Fruit fly (Drosophila melanogaster): ENCODE measurements around the gene Pfdn2.

The Pfdn2 gene

DNA sequence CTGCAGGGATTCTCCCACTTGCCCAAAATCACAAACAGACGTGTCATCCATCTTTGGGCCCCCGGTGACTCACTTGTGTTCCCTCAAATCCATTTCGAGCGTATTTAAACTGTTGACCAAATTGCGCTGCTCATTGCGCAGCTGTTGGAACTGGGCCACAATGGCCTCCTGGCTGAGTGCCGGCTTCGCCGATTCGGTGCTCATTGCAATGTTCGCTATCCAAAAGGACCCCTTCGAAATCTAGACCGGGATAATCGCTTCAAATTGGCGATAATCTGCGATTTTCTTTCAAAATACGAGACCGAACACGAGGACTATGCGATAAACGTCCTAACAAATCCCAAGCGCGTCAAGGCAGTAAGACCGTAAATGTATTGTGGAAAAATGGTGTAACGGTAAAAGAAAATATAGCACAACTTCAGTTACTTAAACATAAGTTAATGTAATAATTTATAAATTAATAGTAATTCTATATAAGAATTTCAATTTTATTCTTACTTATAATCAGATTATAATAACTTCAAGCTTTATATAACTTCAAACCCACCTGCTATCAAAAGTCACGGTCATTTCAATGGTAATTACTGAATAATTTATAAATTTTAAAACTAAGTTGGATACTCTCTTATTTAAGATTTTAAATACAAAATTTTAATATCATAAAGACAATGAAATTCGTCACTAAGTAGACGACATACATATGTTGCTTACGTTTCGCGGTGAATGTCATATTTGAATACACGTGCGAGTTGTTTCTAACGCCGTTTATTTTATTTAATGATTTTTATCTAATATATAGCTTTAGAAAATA lies at the start of gene Pfdn2, which contains the start of gene Noc1:
Gene Pfdn2, minus strand, starts transcription at position 346 of the 811 bp plus-strand sequence.
Gene Noc1, plus strand, starts transcription at position 727 of the 811 bp plus-strand sequence.
- TF ChIP-seq D1 (tag; optimal IDR thresholded peaks at IDR 0.05), result no peak
- no peak for TF ChIP-seq CG12605 (GFP tag; IDR thresholded peaks at IDR 0.05)
- TF ChIP-seq Ets98B (GFP tag; IDR thresholded peaks at IDR 0.05), result 0 out of 2 replicates have a peak, but pooled peaks have one; percentile 25
- TF ChIP-seq CG10348 (GFP tag; IDR thresholded peaks at IDR 0.05), result no peak
- TF ChIP-seq CG4496 (GFP tag; IDR thresholded peaks at IDR 0.05), result no peak
- no peak for TF ChIP-seq fd96Ca (GFP tag; IDR thresholded peaks at IDR 0.05)
- no peak for TF ChIP-seq CG9948 (tag; optimal IDR thresholded peaks at IDR 0.05)
- TF ChIP-seq rn (GFP tag; IDR thresholded peaks at IDR 0.05), result no peak
- no peak for TF ChIP-seq Pif1B (GFP tag; optimal IDR thresholded peaks at IDR 0.05)
- no peak for TF ChIP-seq CG32121 (GFP tag; IDR thresholded peaks at IDR 0.05)
- TF ChIP-seq Snoo (tag; optimal IDR thresholded peaks at IDR 0.05), result no peak
- no peak for TF ChIP-seq CG34367 (tag; optimal IDR thresholded peaks at IDR 0.05)
- no peak for TF ChIP-seq CG8159 (tag; optimal IDR thresholded peaks at IDR 0.05)
- no peak for TF ChIP-seq CG14655 (GFP tag; optimal IDR thresholded peaks at IDR 0.05)
- peak; percentile 36 for TF ChIP-seq CG17806 (tag; optimal IDR thresholded peaks at IDR 0.05)
- TF ChIP-seq gl (tag; optimal IDR thresholded peaks at IDR 0.05), result no peak
- TF ChIP-seq CG8301 (tag; optimal IDR thresholded peaks at IDR 0.05), result no peak
- no peak for TF ChIP-seq Pif1A (GFP tag; optimal IDR thresholded peaks at IDR 0.05)
- peak; percentile 23 for TF ChIP-seq CG15710 (tag; optimal IDR thresholded peaks at IDR 0.05)
- no peak for TF ChIP-seq EcR (GFP tag; optimal IDR thresholded peaks at IDR 0.05)
- no peak for TF ChIP-seq CG13204 (GFP tag; optimal IDR thresholded peaks at IDR 0.05)

dm6 chr3L:11123598-11124284 lies 49.6 kb upstream of the Pfdn2 start:
- TF ChIP-seq CG4496 (GFP tag; IDR thresholded peaks at IDR 0.05) (0 out of 3 replicates have a peak, but pooled peaks have one; percentile 11), fd96Ca (GFP tag; IDR thresholded peaks at IDR 0.05) (no peak; the same call in 2 of the 3 replicates)

- 0 out of 3 replicates have a peak, but pooled peaks have one; percentile 24 for TF ChIP-seq fd96Ca (GFP tag; IDR thresholded peaks at IDR 0.05)
- TF ChIP-seq CG12605 (GFP tag; IDR thresholded peaks at IDR 0.05), result no peak
- no peak for TF ChIP-seq CG8301 (tag; optimal IDR thresholded peaks at IDR 0.05)
- TF ChIP-seq Pif1A (GFP tag; optimal IDR thresholded peaks at IDR 0.05), result peak; percentile 1
- peak; percentile 76 for TF ChIP-seq Ets98B (GFP tag; IDR thresholded peaks at IDR 0.05)
- TF ChIP-seq CG4496 (GFP tag; IDR thresholded peaks at IDR 0.05), result peak; percentile 76
- TF ChIP-seq CG17806 (tag; optimal IDR thresholded peaks at IDR 0.05), result no peak
- TF ChIP-seq CG32121 (GFP tag; IDR thresholded peaks at IDR 0.05), result peak; percentile 69
- peak; percentile 43 for TF ChIP-seq Snoo (tag; optimal IDR thresholded peaks at IDR 0.05)
- TF ChIP-seq CG15710 (tag; optimal IDR thresholded peaks at IDR 0.05), result peak; percentile 31
- 0 out of 2 replicates have a peak, but pooled peaks have one; percentile 23 for TF ChIP-seq rn (GFP tag; IDR thresholded peaks at IDR 0.05)
Observed at dm6 chr3L:11123088-11123487, 48.9 kb upstream of the Pfdn2 start, which contains the start of the genes Ufd1 and NaPi-III. Gene Ufd1 (minus strand): TSS chr3L:11123216. Gene NaPi-III (plus strand): TSS chr3L:11123348.

DNA sequence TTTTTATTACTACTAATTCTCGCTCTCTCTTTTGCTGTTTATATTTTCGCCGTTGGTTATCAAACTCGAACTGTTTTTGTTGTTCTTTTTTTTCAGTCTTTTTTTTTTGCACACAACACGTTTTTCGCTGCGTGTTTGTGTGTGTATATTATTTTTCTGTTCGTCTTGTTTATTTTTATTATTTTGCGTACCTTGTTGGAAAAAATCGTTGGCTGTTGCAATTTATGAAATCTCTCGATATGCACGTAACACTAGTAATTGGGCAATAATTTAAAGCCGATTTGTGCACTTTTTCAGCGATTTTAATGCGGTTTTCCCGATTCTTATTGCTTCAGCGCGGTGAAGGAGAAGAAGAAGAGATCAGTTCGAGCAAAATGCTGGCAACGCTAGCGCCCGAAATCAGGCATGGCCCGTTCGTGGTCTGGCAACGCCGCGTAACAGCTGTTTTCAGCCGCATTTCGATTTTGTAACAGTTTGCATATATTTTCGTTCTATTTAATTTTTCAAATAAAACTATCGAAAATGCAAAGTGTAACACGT lies 46.3 kb upstream of the Pfdn2 start, which contains the start of the genes FoxK and mRpL2:
Gene FoxK, minus strand, starts transcription at position 365 of the 540 bp plus-strand sequence.
Gene mRpL2, plus strand, starts transcription at position 429 of the 540 bp plus-strand sequence.
- TF ChIP-seq Ets98B (GFP tag; IDR thresholded peaks at IDR 0.05), result peak; percentile 76
- peak; percentile 84 for TF ChIP-seq CG15710 (tag; optimal IDR thresholded peaks at IDR 0.05)
- peak; percentile 80 for TF ChIP-seq CG4496 (GFP tag; IDR thresholded peaks at IDR 0.05)
- no peak for TF ChIP-seq CG10348 (GFP tag; IDR thresholded peaks at IDR 0.05)
- TF ChIP-seq CG13204 (GFP tag; optimal IDR thresholded peaks at IDR 0.05), result peak; percentile 89
- TF ChIP-seq EcR (GFP tag; optimal IDR thresholded peaks at IDR 0.05), result peak; percentile 17
- TF ChIP-seq rn (GFP tag; IDR thresholded peaks at IDR 0.05), result peak; percentile 39; the same call in 1 of the 2 replicates
- TF ChIP-seq CG9948 (tag; optimal IDR thresholded peaks at IDR 0.05), result peak; percentile 66
- TF ChIP-seq fd96Ca (GFP tag; IDR thresholded peaks at IDR 0.05), result peak; percentile 69; the same call in 1 of the 3 replicates
- peak; percentile 43 for TF ChIP-seq D1 (tag; optimal IDR thresholded peaks at IDR 0.05)
- TF ChIP-seq CG8159 (tag; optimal IDR thresholded peaks at IDR 0.05), result peak; percentile 84
- TF ChIP-seq gl (tag; optimal IDR thresholded peaks at IDR 0.05), result peak; percentile 95
- peak; percentile 89 for TF ChIP-seq CG14655 (GFP tag; optimal IDR thresholded peaks at IDR 0.05)
- peak; percentile 82 for TF ChIP-seq CG8301 (tag; optimal IDR thresholded peaks at IDR 0.05)
- TF ChIP-seq Pif1B (GFP tag; optimal IDR thresholded peaks at IDR 0.05), result peak; percentile 92
- peak; percentile 68 for TF ChIP-seq Snoo (tag; optimal IDR thresholded peaks at IDR 0.05)
- peak; percentile 63; the same call in 1 of the 2 replicates for TF ChIP-seq CG32121 (GFP tag; IDR thresholded peaks at IDR 0.05)
- TF ChIP-seq CG12605 (GFP tag; IDR thresholded peaks at IDR 0.05), result peak; percentile 90
- peak; percentile 87 for TF ChIP-seq CG34367 (tag; optimal IDR thresholded peaks at IDR 0.05)
- TF ChIP-seq Pif1A (GFP tag; optimal IDR thresholded peaks at IDR 0.05), result peak; percentile 91
- peak; percentile 74 for TF ChIP-seq CG17806 (tag; optimal IDR thresholded peaks at IDR 0.05)

DNA sequence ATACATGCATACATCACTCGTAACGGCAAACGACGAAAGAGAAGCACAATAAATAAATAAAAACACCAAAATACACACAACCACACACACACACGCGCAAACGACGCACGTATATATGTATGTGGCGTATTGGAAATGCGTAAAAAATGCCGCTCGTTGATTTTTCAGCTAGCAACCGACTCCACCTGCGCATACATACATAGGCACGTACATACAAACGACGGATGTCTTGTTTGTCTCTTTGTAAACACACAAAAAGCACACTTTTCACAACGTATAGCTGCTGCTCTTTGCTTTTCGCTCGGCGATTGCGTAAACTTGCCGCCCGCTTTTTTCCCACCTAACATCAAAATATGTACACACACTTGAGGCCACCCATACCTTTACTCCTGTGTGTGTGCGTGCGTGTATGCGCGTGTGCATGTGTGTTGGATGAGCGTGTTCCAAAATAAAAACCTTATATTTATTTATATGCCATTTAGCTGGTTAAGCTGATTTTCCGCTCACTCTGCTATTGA lies 45.8 kb upstream of the Pfdn2 start:
- TF ChIP-seq EcR (GFP tag; optimal IDR thresholded peaks at IDR 0.05) (no peak), Pif1B (GFP tag; optimal IDR thresholded peaks at IDR 0.05) (no peak), Pif1A (GFP tag; optimal IDR thresholded peaks at IDR 0.05) (no peak), Snoo (tag; optimal IDR thresholded peaks at IDR 0.05) (no peak), CG8159 (tag; optimal IDR thresholded peaks at IDR 0.05) (no peak), D1 (tag; optimal IDR thresholded peaks at IDR 0.05) (no peak), CG13204 (GFP tag; optimal IDR thresholded peaks at IDR 0.05) (no peak), fd96Ca (GFP tag; IDR thresholded peaks at IDR 0.05) (no peak)
